Worm (Caenorhabditis elegans) whole organism, L4/young adult: ENCODE measurements around the gene phat-6.

Experiments
- W03F9.2 ChIP-seq: fragments of 150-350 bp; optimal IDR thresholded peaks from 2 replicates; lab custom pipeline; 2014; ENCODE audit warnings: missing biosample characterization, missing genetic modification characterization
- dao-5 ChIP-seq: sonication (generic microtip); optimal IDR thresholded peaks from 2 replicates; lab custom pipeline; 2016; ENCODE audit warnings: missing genotype, missing genetic modification characterization, moderate library complexity, missing compliant biosample characterization
- him-1 ChIP-seq: sonication (generic microtip); optimal IDR thresholded peaks from 2 replicates; lab custom pipeline; 2016; ENCODE audit warnings: missing genotype, missing genetic modification reagents, missing genetic modification characterization, missing compliant biosample characterization

phat-6 gene

DNA sequence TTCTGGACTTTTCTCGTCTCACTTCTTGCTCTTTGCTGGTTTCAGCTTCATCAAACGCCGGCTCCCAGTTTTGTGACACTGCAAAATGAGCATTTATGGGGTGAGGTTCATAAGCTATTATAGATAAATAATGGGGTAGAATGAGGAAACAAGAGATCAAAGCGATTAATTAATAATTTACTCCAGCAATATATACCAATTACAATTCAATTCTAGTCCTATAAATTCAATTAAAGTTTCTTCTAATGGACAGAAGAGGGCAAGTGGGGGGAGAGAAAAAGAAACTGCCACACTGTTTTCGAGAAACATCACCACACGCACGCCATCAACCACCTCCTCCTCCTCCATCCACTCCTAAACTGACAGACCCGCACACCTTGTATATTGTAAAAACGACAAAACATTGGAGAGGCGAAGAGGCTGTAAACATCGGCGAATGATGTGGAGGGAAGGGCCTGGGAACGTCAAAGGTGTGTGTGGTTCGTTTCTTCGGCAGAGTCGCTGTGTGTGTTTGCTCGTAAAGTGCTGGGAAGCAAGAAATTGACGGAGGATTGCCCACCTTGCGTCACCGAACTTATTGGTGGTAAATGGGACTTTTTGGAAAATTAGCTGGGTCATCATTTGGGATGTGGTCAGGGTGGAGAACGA lies 19.1 kb upstream of the phat-6 start, which contains the start of the genes H03A11.13 and famk-1:
Gene H03A11.13 (minus strand): TSS at position 51 of the 648 bp plus-strand sequence.
Gene famk-1 (minus strand): TSS at position 78 of the 648 bp plus-strand sequence.
- no peak for TF ChIP-seq him-1 (tag; lab: Kevin White, UChicago)
- TF ChIP-seq dao-5 (tag; lab: Kevin White, UChicago) = no peak
- TF ChIP-seq W03F9.2 (tag; lab: Kevin White, UChicago) = no peak

DNA sequence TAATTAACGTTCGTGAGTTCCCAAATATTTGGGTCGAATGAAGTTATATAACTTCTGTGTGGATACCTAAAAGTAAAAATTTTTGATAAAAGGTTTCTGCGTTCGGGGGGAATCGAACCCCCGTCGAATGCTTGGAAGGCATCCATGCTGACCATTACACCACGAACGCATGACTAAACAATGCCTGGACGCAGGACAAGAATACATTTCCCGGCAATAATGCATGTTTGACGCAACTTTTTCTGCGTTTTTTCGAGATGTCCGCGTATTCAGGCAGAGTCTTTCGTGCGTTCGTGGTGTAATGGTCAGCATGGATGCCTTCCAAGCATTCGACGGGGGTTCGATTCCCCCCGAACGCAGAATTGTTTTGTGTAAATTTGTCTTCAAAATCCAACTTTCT lies 6.5 kb upstream of the phat-6 start:
- TF ChIP-seq W03F9.2 (tag; lab: Kevin White, UChicago) (peak; percentile 53), him-1 (tag; lab: Kevin White, UChicago) (peak; percentile 45), dao-5 (tag; lab: Kevin White, UChicago) (peak; percentile 86)

DNA sequence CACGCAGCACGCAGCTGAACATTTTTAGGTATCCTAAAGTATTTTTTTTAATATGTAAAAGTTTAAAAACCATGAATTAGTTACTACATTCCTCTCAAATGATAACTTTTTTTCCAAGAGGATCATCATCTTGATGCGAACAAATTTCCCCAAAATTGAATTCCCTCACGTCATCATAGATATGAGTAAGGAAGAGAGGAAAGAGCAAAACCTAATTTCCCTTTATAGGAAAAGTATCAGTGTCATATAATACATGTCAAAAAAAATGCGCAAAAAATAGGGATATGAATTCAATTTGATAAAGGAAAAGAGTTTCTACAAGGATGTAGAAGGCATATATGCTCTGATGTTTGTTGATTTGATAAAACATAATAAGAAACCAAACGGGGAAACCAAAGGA lies 6.0 kb upstream of the phat-6 start:
- TF ChIP-seq him-1 (tag; lab: Kevin White, UChicago) (no peak), dao-5 (tag; lab: Kevin White, UChicago) (no peak), W03F9.2 (tag; lab: Kevin White, UChicago) (no peak)

ce11 chrX:15199052-15199451 lies 4.9 kb upstream of the phat-6 start, which contains the start of gene snt-7:
TSS of gene snt-7 (minus strand) at chrX:15199152.
- TF ChIP-seq W03F9.2 (tag; lab: Kevin White, UChicago) (no peak), him-1 (tag; lab: Kevin White, UChicago) (no peak)

DNA sequence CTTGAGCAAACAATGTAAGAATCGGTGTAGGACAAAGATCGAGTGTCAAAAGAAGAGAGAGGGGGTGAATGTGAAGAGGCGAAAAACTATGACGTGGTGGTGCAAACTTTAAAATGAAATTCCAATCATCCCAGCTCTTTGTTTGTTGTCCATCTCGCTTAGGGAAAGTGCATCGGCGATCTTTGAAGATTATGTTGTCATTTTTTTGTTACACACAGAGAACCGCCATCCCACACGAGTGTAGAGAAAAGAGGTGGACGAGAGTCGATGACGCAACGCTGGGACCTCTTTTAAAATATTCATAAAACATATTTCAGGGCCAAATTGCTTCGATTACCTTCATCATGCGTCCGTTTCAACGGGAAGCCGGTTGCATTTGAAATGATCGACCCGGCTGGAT lies 2.8 kb downstream of the phat-6 start:
- TF ChIP-seq W03F9.2 (tag; lab: Kevin White, UChicago) (no peak), dao-5 (tag; lab: Kevin White, UChicago) (no peak), him-1 (tag; lab: Kevin White, UChicago) (no peak)

ce11 chrX:15189823-15190222 lies 4.4 kb downstream of the phat-6 start, which contains the start of gene T10B10.4:
TSS of gene T10B10.4 (plus strand) at chrX:15190123.
- TF ChIP-seq him-1 (tag; lab: Kevin White, UChicago) = no peak
- no peak for TF ChIP-seq dao-5 (tag; lab: Kevin White, UChicago)
- no peak for TF ChIP-seq W03F9.2 (tag; lab: Kevin White, UChicago)

DNA sequence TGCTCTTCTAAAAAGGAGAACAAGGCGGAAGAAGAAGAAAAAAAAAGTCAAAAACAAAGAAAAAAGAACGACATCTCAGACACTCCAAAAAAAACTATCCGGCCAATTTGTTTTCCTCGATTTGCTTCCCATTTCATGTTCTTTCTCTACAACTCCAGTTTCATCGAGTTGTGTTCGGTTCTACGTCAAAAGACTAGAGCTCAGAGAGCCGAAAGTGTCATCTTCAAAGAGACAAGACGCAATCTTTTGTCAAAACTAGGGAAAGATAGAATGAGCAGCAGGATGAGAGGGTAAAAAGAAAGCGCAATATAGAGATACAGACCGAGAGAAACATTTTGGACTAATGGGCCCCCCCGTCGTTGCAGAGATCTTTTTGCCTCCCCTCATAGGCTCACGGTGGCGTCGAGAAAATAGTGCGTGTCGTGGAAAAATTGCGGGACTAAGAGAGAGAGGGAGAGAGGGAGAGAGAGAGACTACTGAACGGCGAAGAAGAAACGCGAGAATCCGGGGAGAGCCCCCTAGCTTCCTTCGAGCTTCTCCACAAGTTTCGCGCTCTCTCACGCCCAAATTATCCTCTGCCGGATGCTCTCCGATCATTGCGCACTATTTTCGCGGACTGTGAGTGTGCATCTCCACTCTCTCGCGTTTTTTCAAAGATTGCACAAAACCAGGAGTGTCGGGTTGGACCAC lies 5.1 kb downstream of the phat-6 start:
- peak; percentile 61 for TF ChIP-seq him-1 (tag; lab: Kevin White, UChicago)
- TF ChIP-seq W03F9.2 (tag; lab: Kevin White, UChicago) = no peak

DNA sequence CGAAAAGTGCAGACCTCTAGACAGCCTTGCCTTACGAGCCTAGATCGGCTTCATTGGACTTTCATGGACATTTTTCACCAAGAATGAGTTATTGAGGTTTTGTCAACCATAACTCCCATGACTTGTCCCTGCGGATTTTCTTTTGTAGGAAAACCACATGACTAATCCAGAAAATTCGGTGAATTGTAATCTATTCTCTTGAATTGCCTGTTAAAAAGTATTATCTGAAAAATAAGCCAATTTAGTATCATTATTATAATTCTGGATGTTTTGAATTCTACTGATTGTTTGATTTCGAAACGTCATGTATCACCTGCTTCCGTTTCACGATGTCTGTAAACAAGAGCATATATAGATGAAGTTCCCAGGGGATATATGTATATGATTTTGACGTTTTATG lies 5.7 kb downstream of the phat-6 start:
- no peak for TF ChIP-seq W03F9.2 (tag; lab: Kevin White, UChicago)
- no peak for TF ChIP-seq him-1 (tag; lab: Kevin White, UChicago)
- no peak for TF ChIP-seq dao-5 (tag; lab: Kevin White, UChicago)

DNA sequence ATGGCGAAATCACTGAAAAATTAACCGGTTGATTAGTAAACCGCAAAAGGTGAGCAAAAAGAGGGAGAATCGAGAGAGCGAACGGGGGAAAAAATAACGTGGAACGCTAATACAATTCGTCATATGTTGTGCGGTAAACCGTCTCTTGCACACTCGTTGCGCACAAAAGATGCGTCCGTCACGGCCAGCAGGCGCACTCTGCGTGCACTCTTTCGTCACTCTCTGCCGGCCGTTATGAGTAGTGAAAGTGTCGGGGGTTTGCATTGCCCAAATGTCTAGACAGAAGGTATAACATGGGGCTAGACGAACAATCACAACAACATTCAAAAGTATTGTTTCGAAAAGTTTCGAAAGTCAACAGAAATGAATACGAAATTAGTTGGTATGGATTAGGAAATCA lies 12.7 kb downstream of the phat-6 start, which contains the start of gene pkhm-2:
Gene pkhm-2 (minus strand): TSS at position 12 of the 400 bp plus-strand sequence.
- TF ChIP-seq him-1 (tag; lab: Kevin White, UChicago) (peak; percentile 84), W03F9.2 (tag; lab: Kevin White, UChicago) (peak; percentile 83), dao-5 (tag; lab: Kevin White, UChicago) (no peak)

DNA sequence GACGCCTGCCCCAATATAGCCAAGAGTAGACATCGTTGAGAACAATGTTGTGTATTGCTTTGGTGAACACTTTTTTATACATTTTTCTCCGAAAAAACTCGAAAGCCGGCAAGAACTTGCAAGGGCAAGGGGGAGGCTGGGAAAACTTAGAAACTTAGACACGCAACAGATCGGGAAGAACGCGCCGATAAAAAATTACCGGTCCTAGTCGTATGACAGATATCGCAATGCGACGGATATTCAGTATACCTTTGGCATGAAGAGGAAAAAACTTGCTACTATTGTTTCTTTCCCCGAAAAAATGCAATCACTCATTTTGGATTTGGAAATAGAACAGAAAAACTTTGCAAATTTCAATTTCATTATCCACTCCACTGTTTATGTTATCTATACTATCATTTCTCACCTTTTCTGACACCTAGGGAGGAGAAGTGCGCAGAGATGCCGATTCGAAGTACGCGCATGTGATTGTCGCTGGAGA lies 17.7 kb downstream of the phat-6 start, which contains the start of gene col-41:
Gene col-41 (minus strand): TSS at position 51 of the 481 bp plus-strand sequence.
- TF ChIP-seq him-1 (tag; lab: Kevin White, UChicago) = no peak
- TF ChIP-seq dao-5 (tag; lab: Kevin White, UChicago) = no peak
- no peak for TF ChIP-seq W03F9.2 (tag; lab: Kevin White, UChicago)

DNA sequence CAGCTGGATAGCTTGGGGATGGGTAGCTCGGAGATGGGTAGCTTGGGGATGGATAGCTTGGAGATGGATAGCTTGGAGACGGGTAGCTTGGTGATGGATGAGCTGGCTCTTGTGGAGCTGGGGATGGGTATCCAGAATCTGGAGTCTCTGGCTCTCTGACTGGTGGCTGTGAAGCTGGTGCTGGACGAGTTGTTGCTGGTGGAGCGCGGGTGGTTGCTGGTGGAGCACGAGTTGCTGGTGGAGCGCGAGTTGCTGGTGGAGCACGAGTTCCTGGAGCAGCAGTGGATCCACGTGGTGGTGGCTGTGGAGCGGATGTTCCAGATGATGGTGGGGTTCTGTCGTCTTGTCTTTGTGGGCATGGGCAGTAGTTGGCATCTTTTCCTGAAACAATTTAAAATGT lies 19.0 kb downstream of the phat-6 start:
- TF ChIP-seq him-1 (tag; lab: Kevin White, UChicago) (no peak), dao-5 (tag; lab: Kevin White, UChicago) (no peak), W03F9.2 (tag; lab: Kevin White, UChicago) (no peak)

ce11 chrX:15173303-15173904 lies 20.8 kb downstream of the phat-6 start, which contains the start of gene ucr-2.2:
TSS of gene ucr-2.2 (plus strand) at chrX:15173904.
- TF ChIP-seq W03F9.2 (tag; lab: Kevin White, UChicago) (peak; percentile 90), him-1 (tag; lab: Kevin White, UChicago) (peak; percentile 76), dao-5 (tag; lab: Kevin White, UChicago) (no peak)

- TF ChIP-seq him-1 (tag; lab: Kevin White, UChicago) (no peak), dao-5 (tag; lab: Kevin White, UChicago) (no peak), W03F9.2 (tag; lab: Kevin White, UChicago) (no peak)
These were observed 23.2 kb downstream of the phat-6 start for ce11 chrX:15170958-15171357.
